Fruit fly (Drosophila melanogaster): ENCODE results near the gene CG18178.

CG18178 gene

DNA sequence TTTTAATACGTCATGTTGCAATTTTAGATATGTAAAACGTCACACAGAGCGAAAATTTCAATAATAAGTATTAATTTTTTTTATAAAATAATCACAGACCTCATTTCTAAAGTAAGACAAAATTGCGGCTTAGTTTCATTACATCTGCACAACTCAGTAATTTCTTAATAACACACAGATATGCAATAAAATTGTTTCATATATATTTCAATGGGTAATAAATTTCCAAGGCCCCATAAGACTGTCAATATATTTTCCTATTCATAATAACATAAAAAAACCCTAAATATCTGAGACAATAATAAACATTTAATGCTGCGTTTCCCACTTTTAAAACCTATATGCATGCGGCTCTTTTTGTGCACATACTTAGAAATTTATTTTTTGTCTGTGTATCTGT is 23.3 kb downstream of the CG18178 start (continued):
- TF ChIP-seq MTF-1 (GFP tag; optimal IDR thresholded peaks at IDR 0.05; ENCODE audit: borderline replicate concordance): no peak
- no peak for TF ChIP-seq pros (GFP tag; optimal IDR thresholded peaks at IDR 0.05)
- no peak for TF ChIP-seq CG12236 (GFP tag; optimal IDR thresholded peaks at IDR 0.05)
- TF ChIP-seq CG9609 (GFP tag; optimal IDR thresholded peaks at IDR 0.05): no peak
- TF ChIP-seq CG4424 (GFP tag; optimal IDR thresholded peaks at IDR 0.05): peak; percentile 14
- peak; percentile 6 for TF ChIP-seq CG6765 (GFP tag; optimal IDR thresholded peaks at IDR 0.05)
- TF ChIP-seq kni (GFP tag; optimal IDR thresholded peaks at IDR 0.05): no peak
- TF ChIP-seq CG10209 (GFP tag; optimal IDR thresholded peaks at IDR 0.05): peak; percentile 61

DNA sequence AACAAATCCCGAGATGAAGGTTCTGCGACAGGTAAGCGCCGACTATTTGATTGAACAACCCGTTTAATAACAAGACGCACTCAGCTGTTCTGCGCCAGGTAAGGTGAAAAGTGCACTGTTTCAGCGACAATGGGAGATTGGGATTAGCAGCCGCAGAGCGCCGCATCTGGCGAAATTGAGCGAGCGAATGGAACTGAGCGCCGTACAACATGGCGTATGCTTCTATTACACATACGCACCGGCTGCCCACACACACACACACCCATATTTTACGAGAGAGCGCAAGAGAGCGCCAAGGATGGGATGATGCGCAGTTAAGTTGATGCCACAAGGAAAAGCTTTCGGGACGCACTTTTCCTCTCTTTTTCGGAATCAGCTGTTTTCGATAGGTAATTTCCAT is 23.7 kb downstream of the CG18178 start:
- no peak for TF ChIP-seq prd (optimal IDR thresholded peaks at IDR 0.05)
- TF ChIP-seq prd (GFP tag; IDR thresholded peaks at IDR 0.05): no peak
- TF ChIP-seq Deaf1 (tag; optimal IDR thresholded peaks at IDR 0.05): no peak
- TF ChIP-seq wek (GFP tag; optimal IDR thresholded peaks at IDR 0.05): no peak
- TF ChIP-seq schlank (tag; optimal IDR thresholded peaks at IDR 0.05): no peak
- no peak for TF ChIP-seq H2.0 (GFP tag; IDR thresholded peaks at IDR 0.05)
- no peak for TF ChIP-seq HLH4C (GFP tag; IDR thresholded peaks at IDR 0.05; ENCODE audit: partially characterized antibody)
- no peak for TF ChIP-seq Aef1 (GFP tag; IDR thresholded peaks at IDR 0.05)
- no peak for TF ChIP-seq CG4820 (GFP tag; optimal IDR thresholded peaks at IDR 0.05)
- no peak for TF ChIP-seq CG6683 (GFP tag; optimal IDR thresholded peaks at IDR 0.05)
- no peak for TF ChIP-seq Max (GFP tag; optimal IDR thresholded peaks at IDR 0.05)
- no peak for TF ChIP-seq CG13894 (tag; optimal IDR thresholded peaks at IDR 0.05)
- TF ChIP-seq Trl (optimal IDR thresholded peaks at IDR 0.05): peak; percentile 73 to 89
- TF ChIP-seq Trl (GFP tag; optimal IDR thresholded peaks at IDR 0.05): no peak
- TF ChIP-seq unc-4 (GFP tag; IDR thresholded peaks at IDR 0.05; ENCODE audit: partially characterized antibody): no peak
- peak; percentile 66; the same call in 3 of the 4 replicates for TF ChIP-seq chinmo (GFP tag; IDR thresholded peaks at IDR 0.05; ENCODE audit: partially characterized antibody)
- no peak for TF ChIP-seq CG4424 (GFP tag; optimal IDR thresholded peaks at IDR 0.05)
- peak in 1 of 2 experiments; percentile 34 for TF ChIP-seq crp (GFP tag; optimal IDR thresholded peaks at IDR 0.05)
- TF ChIP-seq CG14050 (GFP tag; IDR thresholded peaks at IDR 0.05): no peak
- peak; percentile 8 for TF ChIP-seq CG12769 (tag; optimal IDR thresholded peaks at IDR 0.05)
- TF ChIP-seq pros (GFP tag; optimal IDR thresholded peaks at IDR 0.05): no peak
- TF ChIP-seq Rx (GFP tag; IDR thresholded peaks at IDR 0.05): no peak
- no peak for TF ChIP-seq kni (GFP tag; optimal IDR thresholded peaks at IDR 0.05)
- peak; percentile 15 for TF ChIP-seq mirr (GFP tag; optimal IDR thresholded peaks at IDR 0.05)
- no peak for TF ChIP-seq CG10654 (GFP tag; optimal IDR thresholded peaks at IDR 0.05)
- no peak for TF ChIP-seq stwl (tag; optimal IDR thresholded peaks at IDR 0.05)
- TF ChIP-seq sr (GFP tag; IDR thresholded peaks at IDR 0.05): 0 out of 3 replicates have a peak, but pooled peaks have one; percentile 38
- TF ChIP-seq CG32767 (GFP tag; IDR thresholded peaks at IDR 0.05): no peak
- no peak for TF ChIP-seq CG7357 (GFP tag; IDR thresholded peaks at IDR 0.05)
- TF ChIP-seq CG13123 (GFP tag; optimal IDR thresholded peaks at IDR 0.05): no peak
- TF ChIP-seq PHDP (tag; optimal IDR thresholded peaks at IDR 0.05): no peak
- TF ChIP-seq esg (GFP tag; conservative IDR thresholded peaks at IDR 0.05): no peak
- no peak for TF ChIP-seq vfl (GFP tag; optimal IDR thresholded peaks at IDR 0.05)
- no peak for TF ChIP-seq MTF-1 (GFP tag; optimal IDR thresholded peaks at IDR 0.05; ENCODE audit: borderline replicate concordance)
- no peak for TF ChIP-seq ro (GFP tag; IDR thresholded peaks at IDR 0.05)
- TF ChIP-seq crc (GFP tag; optimal IDR thresholded peaks at IDR 0.05): no peak
- no peak for TF ChIP-seq CG15696 (tag; optimal IDR thresholded peaks at IDR 0.05)
- TF ChIP-seq CG4282 (GFP tag; optimal IDR thresholded peaks at IDR 0.05): no peak
- TF ChIP-seq hth (optimal IDR thresholded peaks at IDR 0.05): no peak
- peak; percentile 71 for TF ChIP-seq cg (GFP tag; optimal IDR thresholded peaks at IDR 0.05)
- TF ChIP-seq CG18764 (GFP tag; optimal IDR thresholded peaks at IDR 0.05): no peak
- TF ChIP-seq CG18619 (GFP tag; optimal IDR thresholded peaks at IDR 0.05): no peak
- no peak for TF ChIP-seq CG4360 (GFP tag; IDR thresholded peaks at IDR 0.05)
- no peak; the same call in 2 of the 3 replicates for TF ChIP-seq zen2 (GFP tag; IDR thresholded peaks at IDR 0.05; ENCODE audit: partially characterized antibody)
- TF ChIP-seq ttk (GFP tag; IDR thresholded peaks at IDR 0.05): no peak
- TF ChIP-seq gro (GFP tag; optimal IDR thresholded peaks at IDR 0.05): no peak

Data from whole organism, embryonic.